Fruit fly (Drosophila melanogaster): Measurements from ENCODE around the gene CG4476.
A peak's percentile ranks its signal among the peaks of the same experiment; 100 is the strongest.

CG4476 gene

dm6 chr3L:9249925-9250324 lies 38.2 kb downstream of the CG4476 start, which contains the start of gene CG4477:
Gene CG4477, plus strand, starts transcription at chr3L:9250225.
- TF ChIP-seq woc (GFP tag; optimal IDR thresholded peaks at IDR 0.05) (no peak), ey (GFP tag; optimal IDR thresholded peaks at IDR 0.05) (no peak)

DNA sequence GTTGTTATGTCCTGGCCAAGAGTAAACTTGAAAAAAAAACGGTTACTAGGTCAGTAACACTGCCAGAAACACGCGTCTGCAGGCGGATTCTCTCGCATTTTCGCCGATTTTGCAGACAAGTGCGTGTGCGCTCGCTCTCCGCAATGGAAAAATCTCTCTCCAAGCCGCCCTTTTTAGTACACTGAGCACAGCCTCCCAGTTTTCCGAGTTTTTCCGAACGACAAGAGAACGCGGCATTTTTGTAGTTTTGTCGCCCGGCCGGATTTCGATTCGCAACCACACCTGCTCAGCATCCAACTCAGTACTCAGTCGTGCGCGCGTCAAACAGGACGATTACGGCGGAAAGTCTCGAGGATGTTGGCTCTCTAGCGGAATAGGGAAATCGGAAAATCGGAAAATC lies 40.0 kb downstream of the CG4476 start, which contains the start of gene GluRIB:
TSS of gene GluRIB (plus strand) at position 301 of the 400 bp plus-strand sequence.
- TF ChIP-seq Jra (GFP tag; optimal IDR thresholded peaks at IDR 0.05): no peak
- no peak for TF ChIP-seq CG9705 (GFP tag; optimal IDR thresholded peaks at IDR 0.05)
- no peak for TF ChIP-seq Dif (GFP tag; optimal IDR thresholded peaks at IDR 0.05; ENCODE audit: partially characterized antibody)
- TF ChIP-seq dsf (GFP tag; optimal IDR thresholded peaks at IDR 0.05; ENCODE audit: borderline replicate concordance): no peak
- no peak for TF ChIP-seq tai (GFP tag; optimal IDR thresholded peaks at IDR 0.05)
- TF ChIP-seq dmrt93B (GFP tag; optimal IDR thresholded peaks at IDR 0.05): no peak
- TF ChIP-seq CG32264 (GFP tag; optimal IDR thresholded peaks at IDR 0.05): no peak
- TF ChIP-seq woc (GFP tag; optimal IDR thresholded peaks at IDR 0.05): no peak
- TF ChIP-seq ey (GFP tag; optimal IDR thresholded peaks at IDR 0.05): no peak
- no peak for TF ChIP-seq sage (GFP tag; optimal IDR thresholded peaks at IDR 0.05)
- TF ChIP-seq foxo (GFP tag; optimal IDR thresholded peaks at IDR 0.05): no peak
- TF ChIP-seq rgr (GFP tag; optimal IDR thresholded peaks at IDR 0.05): no peak
- TF ChIP-seq Mio (GFP tag; optimal IDR thresholded peaks at IDR 0.05): no peak
- TF ChIP-seq Hr83 (GFP tag; optimal IDR thresholded peaks at IDR 0.05; ENCODE audit: poor library complexity, severe bottlenecking): no peak

DNA sequence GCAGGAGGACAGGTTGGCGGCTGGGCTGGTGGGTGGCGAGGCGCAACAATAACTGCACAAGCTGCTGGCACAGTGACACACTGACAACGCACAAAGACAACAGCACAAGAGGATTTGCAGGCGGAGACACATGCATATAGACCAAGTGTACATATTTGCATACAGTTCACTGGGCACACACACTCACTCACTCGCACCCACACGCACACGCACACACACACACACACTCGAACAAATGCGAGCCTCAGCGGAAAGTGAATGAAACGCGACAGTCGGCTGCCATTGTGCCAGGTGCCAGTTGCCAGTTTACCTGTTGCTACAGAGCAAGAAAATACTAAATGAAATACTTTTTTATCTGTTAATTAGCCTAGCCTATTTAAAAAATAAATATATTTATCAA lies 43.5 kb downstream of the CG4476 start:
- TF ChIP-seq lola (GFP tag; optimal IDR thresholded peaks at IDR 0.05): no peak
- TF ChIP-seq HLH106 (tag; optimal IDR thresholded peaks at IDR 0.05): no peak
- TF ChIP-seq rgr (GFP tag; optimal IDR thresholded peaks at IDR 0.05): no peak
- TF ChIP-seq Mio (GFP tag; optimal IDR thresholded peaks at IDR 0.05): no peak
- peak; percentile 52 for TF ChIP-seq Dfd (GFP tag; optimal IDR thresholded peaks at IDR 0.05)
- no peak for TF ChIP-seq Dif (GFP tag; optimal IDR thresholded peaks at IDR 0.05; ENCODE audit: partially characterized antibody)

DNA sequence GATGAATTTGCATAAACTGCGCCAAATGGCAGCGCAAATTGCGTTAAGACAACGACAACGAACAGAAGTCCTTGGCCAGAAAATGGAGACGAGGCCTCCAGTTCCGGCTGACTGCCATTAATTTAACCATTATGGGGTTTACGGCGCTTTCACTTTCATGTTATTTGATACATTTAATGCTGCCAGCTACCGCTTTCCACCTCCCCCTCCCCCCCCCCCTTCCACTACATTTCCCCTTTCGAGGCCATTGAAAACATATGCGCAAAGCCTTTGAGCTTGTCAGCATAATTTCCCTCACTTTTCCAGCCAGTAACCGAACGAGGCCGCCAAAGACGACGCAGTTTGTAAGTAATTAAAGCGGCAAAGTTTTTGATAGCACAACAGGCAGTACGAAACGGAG lies 50.6 kb downstream of the CG4476 start:
- TF ChIP-seq CrebA (GFP tag; optimal IDR thresholded peaks at IDR 0.05; ENCODE audit: borderline replicate concordance) (no peak), Dfd (GFP tag; optimal IDR thresholded peaks at IDR 0.05) (peak; percentile 93), OdsH (GFP tag; optimal IDR thresholded peaks at IDR 0.05) (no peak), fru (GFP tag; optimal IDR thresholded peaks at IDR 0.05) (no peak), dsf (GFP tag; optimal IDR thresholded peaks at IDR 0.05; ENCODE audit: borderline replicate concordance) (no peak), CG9705 (GFP tag; optimal IDR thresholded peaks at IDR 0.05) (no peak)
